Worm (Caenorhabditis elegans) whole organism, late embryonic: ENCODE data around the gene srw-57.
"Not testable (repeated sequence)": the region's sequence is repeated elsewhere in the genome, so short reads cannot be mapped to it uniquely, and the experiment has no call there.

Source experiments
- C08G9.2 ChIP-seq: sonication (generic microtip); optimal IDR thresholded peaks from 2 replicates; lab custom pipeline; 2016; ENCODE audit warnings: mild to moderate bottlenecking, missing genetic modification characterization, moderate library complexity, missing compliant biosample characterization
- K09A11.1 ChIP-seq: sonication (generic microtip); optimal IDR thresholded peaks from 2 replicates; lab custom pipeline; 2017; ENCODE audit warnings: antibody characterized with exemption, mild to moderate bottlenecking, missing genetic modification characterization, missing compliant biosample characterization; ENCODE audit not compliant: insufficient read depth
- T23F11.4 ChIP-seq: fragments of 200-800 bp; sonication (Bioruptor generic); optimal IDR thresholded peaks from 2 replicates; lab custom pipeline; 2018; ENCODE audit warnings: mild to moderate bottlenecking, missing genetic modification characterization, missing compliant biosample characterization
- Y22D7AL.16 ChIP-seq: sonication (generic microtip); optimal IDR thresholded peaks from 2 replicates; lab custom pipeline; 2016; ENCODE audit warnings: missing genetic modification characterization, missing compliant biosample characterization
- ama-1 ChIP-seq: fragments of 150-350 bp; optimal IDR thresholded peaks from 2 replicates; lab custom pipeline; 2014
- ceh-14 ChIP-seq: sonication (generic microtip); optimal IDR thresholded peaks from 2 replicates; lab custom pipeline; 2016; ENCODE audit warnings: missing genotype, missing genetic modification characterization, missing compliant biosample characterization
- ceh-19 ChIP-seq: fragments of 200-800 bp; sonication (Bioruptor generic); optimal IDR thresholded peaks from 2 replicates; lab custom pipeline; 2018; ENCODE audit warnings: mild to moderate bottlenecking, missing genetic modification characterization, missing compliant biosample characterization
- ceh-30 ChIP-seq: fragments of 150-350 bp; optimal IDR thresholded peaks from 2 replicates; lab custom pipeline; 2014; ENCODE audit warnings: missing biosample characterization, missing genetic modification characterization
- ceh-31 ChIP-seq: sonication (generic microtip); optimal IDR thresholded peaks from 2 replicates; lab custom pipeline; 2016; ENCODE audit warnings: missing genetic modification characterization, missing compliant biosample characterization
- ceh-48 ChIP-seq: sonication (generic microtip); optimal IDR thresholded peaks from 2 replicates; lab custom pipeline; 2016; ENCODE audit warnings: missing genetic modification characterization, inconsistent platforms, missing compliant biosample characterization
- dmd-4 ChIP-seq: sonication (generic microtip); optimal IDR thresholded peaks from 2 replicates; lab custom pipeline; 2016; ENCODE audit warnings: borderline replicate concordance, missing genetic modification characterization, missing compliant biosample characterization
- dve-1 ChIP-seq: sonication (generic microtip); optimal IDR thresholded peaks from 2 replicates; lab custom pipeline; 2017; ENCODE audit warnings: antibody characterized with exemption, mild to moderate bottlenecking, missing genetic modification characterization, missing compliant biosample characterization
- elt-4 ChIP-seq: sonication (generic microtip); optimal IDR thresholded peaks from 2 replicates; lab custom pipeline; 2016; ENCODE audit warnings: missing genetic modification characterization, missing compliant biosample characterization
- ets-4 ChIP-seq: sonication (generic microtip); optimal IDR thresholded peaks from 2 replicates; lab custom pipeline; 2016; ENCODE audit warnings: missing genetic modification characterization, missing compliant biosample characterization
- eyg-1 ChIP-seq: sonication (generic microtip); optimal IDR thresholded peaks from 2 replicates; lab custom pipeline; 2016; ENCODE audit warnings: missing genotype, missing genetic modification characterization, missing compliant biosample characterization
- fax-1 ChIP-seq: sonication (generic microtip); optimal IDR thresholded peaks from 2 replicates; lab custom pipeline; 2016; ENCODE audit warnings: missing genotype, missing genetic modification characterization, missing compliant biosample characterization
- fkh-6 ChIP-seq: sonication (generic microtip); optimal IDR thresholded peaks from 2 replicates; lab custom pipeline; 2016; ENCODE audit warnings: missing genetic modification characterization, missing compliant biosample characterization
- hlh-15 ChIP-seq: sonication (generic microtip); optimal IDR thresholded peaks from 2 replicates; lab custom pipeline; 2016; ENCODE audit warnings: missing genetic modification characterization, missing compliant biosample characterization
- hlh-30 ChIP-seq: sonication (generic microtip); optimal IDR thresholded peaks from 2 replicates; lab custom pipeline; 2017; ENCODE audit warnings: antibody characterized with exemption, missing genetic modification characterization, missing compliant biosample characterization; ENCODE audit not compliant: insufficient read depth
- hlh-6 ChIP-seq: sonication (generic microtip); optimal IDR thresholded peaks from 2 replicates; lab custom pipeline; 2016; ENCODE audit warnings: missing genotype, missing genetic modification characterization, missing compliant biosample characterization
- hlh-8 ChIP-seq: sonication (generic microtip); optimal IDR thresholded peaks from 2 replicates; lab custom pipeline; 2016; ENCODE audit warnings: missing genotype, missing genetic modification characterization, missing compliant biosample characterization
- mec-3 ChIP-seq: sonication (generic microtip); optimal IDR thresholded peaks from 2 replicates; lab custom pipeline; 2016; ENCODE audit warnings: borderline replicate concordance, missing genetic modification characterization, missing compliant biosample characterization
- npax-4 ChIP-seq: sonication (generic microtip); optimal IDR thresholded peaks from 2 replicates; lab custom pipeline; 2016; ENCODE audit warnings: missing genetic modification characterization, missing compliant biosample characterization
- pag-3 ChIP-seq: sonication (generic microtip); optimal IDR thresholded peaks from 2 replicates; lab custom pipeline; 2016; ENCODE audit warnings: missing compliant biosample characterization, missing genetic modification characterization, borderline replicate concordance
- pax-1 ChIP-seq: fragments of 150-350 bp; optimal IDR thresholded peaks from 2 replicates; lab custom pipeline; 2014; ENCODE audit warnings: missing biosample characterization, missing genetic modification characterization
- pha-2 ChIP-seq: sonication (generic microtip); optimal IDR thresholded peaks from 2 replicates; lab custom pipeline; 2017; ENCODE audit warnings: mild to moderate bottlenecking, missing genetic modification characterization, missing compliant biosample characterization
- pha-4 ChIP-seq: fragments of 150-350 bp; optimal IDR thresholded peaks from 2 replicates; lab custom pipeline; 2018; ENCODE audit warnings: missing biosample characterization, missing genetic modification reagents, missing genetic modification characterization
- pros-1 ChIP-seq: fragments of 150-350 bp; optimal IDR thresholded peaks from 2 replicates; lab custom pipeline; 2014; ENCODE audit warnings: missing biosample characterization, missing genetic modification reagents, missing genetic modification characterization
- sox-4 ChIP-seq: sonication (generic microtip); optimal IDR thresholded peaks from 2 replicates; lab custom pipeline; 2017; ENCODE audit warnings: mild to moderate bottlenecking, missing genetic modification characterization, inconsistent platforms, missing compliant biosample characterization
- syd-9 ChIP-seq: sonication (generic microtip); optimal IDR thresholded peaks from 2 replicates; lab custom pipeline; 2016; ENCODE audit warnings: mild to moderate bottlenecking, missing genetic modification characterization, moderate library complexity, missing compliant biosample characterization
- tbx-2 ChIP-seq: sonication (generic microtip); optimal IDR thresholded peaks from 2 replicates; lab custom pipeline; 2016; ENCODE audit warnings: missing genetic modification characterization, missing compliant biosample characterization
- tbx-7 ChIP-seq: sonication (generic microtip); optimal IDR thresholded peaks from 2 replicates; lab custom pipeline; 2016; ENCODE audit warnings: missing genotype, missing genetic modification characterization, missing compliant biosample characterization
- ttx-3 ChIP-seq: sonication (generic microtip); optimal IDR thresholded peaks from 2 replicates; lab custom pipeline; 2016; ENCODE audit warnings: missing genetic modification reagents, missing genetic modification characterization, missing compliant biosample characterization
- unc-3 ChIP-seq, 2 experiments: fragments of 200-800 bp in 1 of 2; sonication (Bioruptor generic) in 1 of 2; sonication (generic microtip) in 1 of 2; conservative IDR thresholded peaks in 1 of 2; optimal IDR thresholded peaks in 1 of 2; 2 replicates each; pipeline versions ENCODE4 v1.3.6 to Lab custom; 2016 to 2022; ENCODE audit warnings: missing compliant biosample characterization in 2 of 2, missing genetic modification characterization in 2 of 2, missing genetic modification reagents in 1 of 2
- unc-42 ChIP-seq: sonication (generic microtip); optimal IDR thresholded peaks from 2 replicates; lab custom pipeline; 2016; ENCODE audit warnings: missing genotype, missing genetic modification characterization, missing compliant biosample characterization
- unc-86 ChIP-seq: sonication (generic microtip); optimal IDR thresholded peaks from 2 replicates; lab custom pipeline; 2016; ENCODE audit warnings: missing genetic modification characterization, missing compliant biosample characterization
- zip-5 ChIP-seq: sonication (generic microtip); optimal IDR thresholded peaks from 2 replicates; lab custom pipeline; 2016; ENCODE audit warnings: missing genetic modification characterization, missing compliant biosample characterization
- ztf-16 ChIP-seq: sonication (generic microtip); optimal IDR thresholded peaks from 2 replicates; lab custom pipeline; 2017; ENCODE audit warnings: missing genetic modification characterization, missing compliant biosample characterization

Gene srw-57

ce11 chrV:15943125-15943524, 11.7 kb downstream of the srw-57 start, which contains the start of gene srw-53:
TSS of gene srw-53 (plus strand) at chrV:15943425.
- TF ChIP-seq ceh-14 (tag; lab: Kevin White, UChicago) (no peak), dmd-4 (no peak), tbx-2 (no peak), ceh-31 (tag; lab: Kevin White, UChicago) (no peak), hlh-30 (tag; lab: Kevin White, UChicago) (no peak), ceh-48 (tag; lab: Kevin White, UChicago) (no peak), ama-1 (lab: Kevin White, UChicago) (no peak), unc-42 (no peak), eyg-1 (tag; lab: Kevin White, UChicago) (no peak), mec-3 (no peak), ztf-16 (no peak), tbx-7 (tag; lab: Kevin White, UChicago) (no peak), sox-4 (tag; lab: Kevin White, UChicago) (no peak), npax-4 (no peak), ceh-19 (no peak), dve-1 (tag; lab: Kevin White, UChicago) (no peak), Y22D7AL.16 (tag; lab: Kevin White, UChicago) (no peak), ceh-30 (no peak), elt-4 (tag; lab: Kevin White, UChicago) (no peak)

ce11 chrV:15940254-15940653, 14.6 kb downstream of the srw-57 start, which contains the start of gene srw-55:
TSS of gene srw-55 (minus strand) at chrV:15940354.
- TF ChIP-seq unc-86 (tag; lab: Kevin White, UChicago) = no peak
- no peak for TF ChIP-seq pax-1 (tag; lab: Kevin White, UChicago)
- no peak for TF ChIP-seq pha-4 (tag; lab: Kevin White, UChicago)
- no peak for TF ChIP-seq Y22D7AL.16 (tag; lab: Kevin White, UChicago)
- no peak for TF ChIP-seq ceh-30
- TF ChIP-seq hlh-6 (tag; lab: Kevin White, UChicago) = no peak
- no peak for TF ChIP-seq elt-4 (tag; lab: Kevin White, UChicago)
- TF ChIP-seq dve-1 (tag; lab: Kevin White, UChicago) = no peak
- no peak for TF ChIP-seq unc-42
- no peak for TF ChIP-seq ttx-3 (tag; lab: Kevin White, UChicago)
- no peak for TF ChIP-seq T23F11.4

ce11 chrV:15932390-15932789, 22.4 kb downstream of the srw-57 start, which contains the start of gene srw-26:
TSS of gene srw-26 (minus strand) at chrV:15932490.
- TF ChIP-seq pha-2 (tag; lab: Kevin White, UChicago) = no peak
- no peak for TF ChIP-seq ets-4
- TF ChIP-seq K09A11.1 (tag; lab: Kevin White, UChicago) = no peak
- TF ChIP-seq C08G9.2 (tag; lab: Kevin White, UChicago) = no peak
- no peak for TF ChIP-seq tbx-7 (tag; lab: Kevin White, UChicago)
- no peak for TF ChIP-seq pag-3 (tag; lab: Kevin White, UChicago)
- no peak for TF ChIP-seq pros-1
- TF ChIP-seq fkh-6 (tag; lab: Kevin White, UChicago) = no peak
- no peak for TF ChIP-seq hlh-15
- no peak for TF ChIP-seq Y22D7AL.16 (tag; lab: Kevin White, UChicago)

- not testable (repeated sequence) for TF ChIP-seq fax-1 (tag; lab: Kevin White, UChicago); hlh-8; zip-5 (tag; lab: Kevin White, UChicago)
These were observed 24.9 kb downstream of the srw-57 start, which contains the start of gene srbc-77 for ce11 chrV:15929882-15930281. TSS of gene srbc-77 (plus strand) at chrV:15930182.

- TF ChIP-seq pax-1 (tag; lab: Kevin White, UChicago) = no peak
- TF ChIP-seq Y22D7AL.16 (tag; lab: Kevin White, UChicago) = no peak
- no peak for TF ChIP-seq hlh-30 (tag; lab: Kevin White, UChicago)
- no peak for TF ChIP-seq syd-9 (tag; lab: Kevin White, UChicago)
- TF ChIP-seq unc-42 = no peak
- TF ChIP-seq dmd-4 = no peak
- TF ChIP-seq C08G9.2 (tag; lab: Kevin White, UChicago) = no peak
- TF ChIP-seq zip-5 (tag; lab: Kevin White, UChicago) = no peak
- TF ChIP-seq eyg-1 (tag; lab: Kevin White, UChicago) = no peak
- TF ChIP-seq unc-3 (GFP tag; conservative IDR thresholded peaks at IDR 0.05; lab: Robert Waterston, UW) = no peak
- no peak for TF ChIP-seq unc-3 (tag; optimal IDR thresholded peaks at IDR 0.05; lab: Kevin White, UChicago)
- no peak for TF ChIP-seq hlh-15
- no peak for TF ChIP-seq ama-1 (lab: Kevin White, UChicago)
These were observed 26.5 kb downstream of the srw-57 start, which contains the start of gene pzf-1 for ce11 chrV:15928325-15928724. TSS of gene pzf-1 (minus strand) at chrV:15928425.
